Fruit fly (Drosophila melanogaster): Measurements from ENCODE around the gene fon.
A peak's percentile ranks its signal among the peaks of the same experiment; 100 is the strongest.

The fon gene

dm6 chr2L:19377129-19378083, 8.6 kb downstream of the fon start:
- TF ChIP-seq Pif1A (GFP tag; optimal IDR thresholded peaks at IDR 0.05) = peak; percentile 15
- TF ChIP-seq CG34367 (tag; optimal IDR thresholded peaks at IDR 0.05) = peak; percentile 21
- TF ChIP-seq CG4496 (GFP tag; IDR thresholded peaks at IDR 0.05) = no peak; the same call in 2 of the 3 replicates
- peak; percentile 55 for TF ChIP-seq CG8159 (tag; optimal IDR thresholded peaks at IDR 0.05)
- TF ChIP-seq CG14655 (GFP tag; optimal IDR thresholded peaks at IDR 0.05) = peak; percentile 10
- peak; percentile 37 for TF ChIP-seq CG9948 (tag; optimal IDR thresholded peaks at IDR 0.05)
- TF ChIP-seq fd96Ca (GFP tag; IDR thresholded peaks at IDR 0.05) = no peak; the same call in 2 of the 3 replicates
- no peak for TF ChIP-seq D1 (tag; optimal IDR thresholded peaks at IDR 0.05)
- peak; percentile 34 for TF ChIP-seq CG17806 (tag; optimal IDR thresholded peaks at IDR 0.05)
- TF ChIP-seq CG15710 (tag; optimal IDR thresholded peaks at IDR 0.05) = peak; percentile 32
- no peak for TF ChIP-seq gl (tag; optimal IDR thresholded peaks at IDR 0.05)
- no peak for TF ChIP-seq rn (GFP tag; IDR thresholded peaks at IDR 0.05)

dm6 chr2L:19376145-19376544, 9.9 kb downstream of the fon start:
- no peak for TF ChIP-seq EcR (GFP tag; optimal IDR thresholded peaks at IDR 0.05)
- no peak for TF ChIP-seq rn (GFP tag; IDR thresholded peaks at IDR 0.05)
- TF ChIP-seq CG12605 (GFP tag; IDR thresholded peaks at IDR 0.05) = peak; percentile 70
- TF ChIP-seq CG15710 (tag; optimal IDR thresholded peaks at IDR 0.05) = peak; percentile 52
- peak; percentile 56 for TF ChIP-seq CG9948 (tag; optimal IDR thresholded peaks at IDR 0.05)
- peak; percentile 81 for TF ChIP-seq CG4496 (GFP tag; IDR thresholded peaks at IDR 0.05)
- peak; percentile 51 for TF ChIP-seq Pif1B (GFP tag; optimal IDR thresholded peaks at IDR 0.05)
- no peak for TF ChIP-seq D1 (tag; optimal IDR thresholded peaks at IDR 0.05)
- TF ChIP-seq CG14655 (GFP tag; optimal IDR thresholded peaks at IDR 0.05) = peak; percentile 84
- peak; percentile 48 for TF ChIP-seq CG32121 (GFP tag; IDR thresholded peaks at IDR 0.05)
- peak; percentile 9 for TF ChIP-seq gl (tag; optimal IDR thresholded peaks at IDR 0.05)
- TF ChIP-seq CG10348 (GFP tag; IDR thresholded peaks at IDR 0.05) = no peak
- TF ChIP-seq Pif1A (GFP tag; optimal IDR thresholded peaks at IDR 0.05) = peak; percentile 67
- peak; percentile 32 for TF ChIP-seq Snoo (tag; optimal IDR thresholded peaks at IDR 0.05)
- TF ChIP-seq CG17806 (tag; optimal IDR thresholded peaks at IDR 0.05) = peak; percentile 64
- TF ChIP-seq CG8159 (tag; optimal IDR thresholded peaks at IDR 0.05) = peak; percentile 70
- TF ChIP-seq Ets98B (GFP tag; IDR thresholded peaks at IDR 0.05) = peak; percentile 82
- peak; percentile 88 for TF ChIP-seq fd96Ca (GFP tag; IDR thresholded peaks at IDR 0.05)
- TF ChIP-seq CG8301 (tag; optimal IDR thresholded peaks at IDR 0.05) = peak; percentile 80
- no peak for TF ChIP-seq CG13204 (GFP tag; optimal IDR thresholded peaks at IDR 0.05)
- TF ChIP-seq CG34367 (tag; optimal IDR thresholded peaks at IDR 0.05) = peak; percentile 49

dm6 chr2L:19373809-19374208, 12.2 kb downstream of the fon start:
- TF ChIP-seq CG8159 (tag; optimal IDR thresholded peaks at IDR 0.05) = peak; percentile 27
- TF ChIP-seq CG12605 (GFP tag; IDR thresholded peaks at IDR 0.05) = no peak

dm6 chr2L:19370046-19370445, 16.0 kb downstream of the fon start, which contains the start of gene CG17349:
TSS of gene CG17349 (plus strand) at chr2L:19370445.
- TF ChIP-seq Snoo (tag; optimal IDR thresholded peaks at IDR 0.05) = no peak
- TF ChIP-seq CG9948 (tag; optimal IDR thresholded peaks at IDR 0.05) = no peak
- TF ChIP-seq CG12605 (GFP tag; IDR thresholded peaks at IDR 0.05) = no peak
- no peak for TF ChIP-seq CG34367 (tag; optimal IDR thresholded peaks at IDR 0.05)
- no peak for TF ChIP-seq CG14655 (GFP tag; optimal IDR thresholded peaks at IDR 0.05)
- no peak for TF ChIP-seq fd96Ca (GFP tag; IDR thresholded peaks at IDR 0.05)
- TF ChIP-seq CG32121 (GFP tag; IDR thresholded peaks at IDR 0.05) = no peak
- no peak for TF ChIP-seq rn (GFP tag; IDR thresholded peaks at IDR 0.05)
- TF ChIP-seq CG15710 (tag; optimal IDR thresholded peaks at IDR 0.05) = no peak
- no peak for TF ChIP-seq CG13204 (GFP tag; optimal IDR thresholded peaks at IDR 0.05)
- no peak for TF ChIP-seq CG8159 (tag; optimal IDR thresholded peaks at IDR 0.05)
- TF ChIP-seq CG8301 (tag; optimal IDR thresholded peaks at IDR 0.05) = no peak

- TF ChIP-seq CG15710 (tag; optimal IDR thresholded peaks at IDR 0.05) (no peak), CG8301 (tag; optimal IDR thresholded peaks at IDR 0.05) (no peak), CG12605 (GFP tag; IDR thresholded peaks at IDR 0.05) (no peak), CG34367 (tag; optimal IDR thresholded peaks at IDR 0.05) (no peak), Pif1A (GFP tag; optimal IDR thresholded peaks at IDR 0.05) (no peak), Ets98B (GFP tag; IDR thresholded peaks at IDR 0.05) (no peak), EcR (GFP tag; optimal IDR thresholded peaks at IDR 0.05) (no peak), CG4496 (GFP tag; IDR thresholded peaks at IDR 0.05) (no peak), CG32121 (GFP tag; IDR thresholded peaks at IDR 0.05) (no peak), Snoo (tag; optimal IDR thresholded peaks at IDR 0.05) (no peak), CG13204 (GFP tag; optimal IDR thresholded peaks at IDR 0.05) (no peak), Pif1B (GFP tag; optimal IDR thresholded peaks at IDR 0.05) (no peak), gl (tag; optimal IDR thresholded peaks at IDR 0.05) (no peak)
These were observed 19.3 kb downstream of the fon start for dm6 chr2L:19366730-19367129.

- TF ChIP-seq rn (GFP tag; IDR thresholded peaks at IDR 0.05) (no peak), CG14655 (GFP tag; optimal IDR thresholded peaks at IDR 0.05) (no peak), CG15710 (tag; optimal IDR thresholded peaks at IDR 0.05) (peak; percentile 34)
These were observed 19.7 kb downstream of the fon start for dm6 chr2L:19366301-19366700.
